Worm (Caenorhabditis elegans) whole organism, young adult: Measurements from ENCODE around the gene mbk-2.

Experiments
- madf-3 ChIP-seq: fragments of 200-800 bp; sonication (Bioruptor generic); IDR thresholded peaks from 2 replicates; pipeline ENCODE4 v1.3.6; 2022; ENCODE audit warnings: missing genetic modification reagents, missing genetic modification characterization, missing compliant biosample characterization

Gene mbk-2

ce11 chrIV:13082836-13083763 lies 74.1 kb downstream of the mbk-2 start (continued):
- 0 out of 2 replicates have a peak, but pooled peaks have one; percentile 3 for TF ChIP-seq madf-3
- TF ChIP-seq, all 124 proteins: peak for 17
